Fruit fly (Drosophila melanogaster): ENCODE results near the gene DCX-EMAP.

The DCX-EMAP gene

dm6 chr3L:14903505-14903904, at the start of gene DCX-EMAP:
TSS of gene DCX-EMAP (plus strand) at chr3L:14903805.
- TF ChIP-seq D19B (GFP tag; optimal IDR thresholded peaks at IDR 0.05): no peak
- TF ChIP-seq Jarid2 (GFP tag; optimal IDR thresholded peaks at IDR 0.05): no peak

- TF ChIP-seq Blimp-1 (GFP tag; optimal IDR thresholded peaks at IDR 0.05): no peak
- TF ChIP-seq GATAe (GFP tag; conservative IDR thresholded peaks at IDR 0.05): no peak
- no peak for TF ChIP-seq Xbp1 (GFP tag; optimal IDR thresholded peaks at IDR 0.05)
- no peak for TF ChIP-seq Eip74EF (GFP tag; optimal IDR thresholded peaks at IDR 0.05)
Observed at dm6 chr3L:14875608-14876007, 28.0 kb upstream of the DCX-EMAP start.

DNA sequence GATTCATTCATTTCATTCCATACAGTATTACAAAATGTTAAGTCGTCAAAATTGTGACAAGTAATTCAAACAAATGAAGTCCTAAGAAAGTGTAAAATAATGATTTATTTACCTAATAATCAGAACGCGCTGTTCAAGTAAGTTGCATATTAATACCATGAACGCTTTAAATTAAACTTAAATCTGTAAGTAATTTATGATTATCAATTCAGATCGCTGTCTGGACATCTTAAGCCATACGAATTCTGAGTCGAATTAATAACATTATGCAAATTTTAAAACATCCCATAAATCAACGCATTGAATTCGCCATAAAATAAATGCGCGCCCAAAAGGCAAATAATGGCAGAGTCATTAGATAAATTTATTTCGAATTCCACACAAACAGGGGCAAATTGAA, 9.3 kb upstream of the DCX-EMAP start, which contains the start of gene CG34245:
CG34245 (minus strand) TSS at position 101 of the 400 bp plus-strand sequence.
- TF ChIP-seq CG16815 (GFP tag; optimal IDR thresholded peaks at IDR 0.05): no peak
- no peak for TF ChIP-seq wek (GFP tag; optimal IDR thresholded peaks at IDR 0.05)
- no peak for TF ChIP-seq her (GFP tag; optimal IDR thresholded peaks at IDR 0.05)
- TF ChIP-seq CG3407 (GFP tag; optimal IDR thresholded peaks at IDR 0.05): no peak
- TF ChIP-seq gcm2 (GFP tag; optimal IDR thresholded peaks at IDR 0.05): no peak

DNA sequence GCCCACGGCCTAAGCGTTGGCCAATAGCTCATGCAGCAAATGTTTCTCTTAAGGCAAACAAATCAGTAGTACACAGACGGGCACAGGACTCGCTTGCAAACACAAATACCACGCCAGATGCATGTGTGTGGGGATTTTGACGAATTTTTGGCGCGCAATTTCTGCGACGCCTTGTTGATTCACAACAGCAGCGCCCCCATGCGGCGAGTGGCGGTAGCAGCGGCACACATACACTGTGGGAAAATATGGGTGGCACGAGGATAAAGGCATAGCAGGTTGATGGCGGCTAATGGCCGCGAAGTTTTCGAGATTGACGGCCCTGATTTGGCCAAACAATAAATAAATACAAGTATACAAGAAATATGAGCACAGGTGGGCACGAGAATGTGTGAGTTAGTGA, 22.0 kb downstream of the DCX-EMAP start:
- TF ChIP-seq CG6689 (GFP tag; IDR thresholded peaks at IDR 0.05) (no peak), CG34224 (GFP tag; IDR thresholded peaks at IDR 0.05; ENCODE audit: partially characterized antibody) (no peak), dmrt99B (tag; optimal IDR thresholded peaks at IDR 0.05) (no peak), bab2 (GFP tag; optimal IDR thresholded peaks at IDR 0.05) (no peak), gt (GFP tag; IDR thresholded peaks at IDR 0.05) (no peak), CG7372 (GFP tag; IDR thresholded peaks at IDR 0.05) (no peak), gcm2 (GFP tag; optimal IDR thresholded peaks at IDR 0.05) (no peak), CG6654 (GFP tag; optimal IDR thresholded peaks at IDR 0.05) (no peak), gce (GFP tag; IDR thresholded peaks at IDR 0.05) (0 out of 3 replicates have a peak, but pooled peaks have one; percentile 9), Rfx (GFP tag; IDR thresholded peaks at IDR 0.05) (0 out of 2 replicates have a peak, but pooled peaks have one; percentile 19), vnd (GFP tag; IDR thresholded peaks at IDR 0.05; ENCODE audit: partially characterized antibody) (no peak), caup (GFP tag; optimal IDR thresholded peaks at IDR 0.05; ENCODE audit: severe bottlenecking) (no peak), CG1792 (GFP tag; optimal IDR thresholded peaks at IDR 0.05) (no peak), pzg (GFP tag; optimal IDR thresholded peaks at IDR 0.05) (no peak), CG14965 (GFP tag; optimal IDR thresholded peaks at IDR 0.05; ENCODE audit: borderline replicate concordance) (peak; percentile 90), Elba2 (GFP tag; optimal IDR thresholded peaks at IDR 0.05) (no peak), dan (GFP tag; IDR thresholded peaks at IDR 0.05) (no peak), dysf (GFP tag; IDR thresholded peaks at IDR 0.05) (0 out of 3 replicates have a peak, but pooled peaks have one; percentile 24), CG8089 (GFP tag; optimal IDR thresholded peaks at IDR 0.05) (no peak), CTCF (GFP tag; optimal IDR thresholded peaks at IDR 0.05) (peak; percentile 82), pan (optimal IDR thresholded peaks at IDR 0.05) (no peak), pan (GFP tag; optimal IDR thresholded peaks at IDR 0.05 in 1 of 2, IDR thresholded peaks at IDR 0.05 in 1 of 2) (no peak), Hr51 (GFP tag; optimal IDR thresholded peaks at IDR 0.05) (no peak), CG10209 (GFP tag; optimal IDR thresholded peaks at IDR 0.05) (no peak), CG11085 (GFP tag; IDR thresholded peaks at IDR 0.05) (no peak), CG2120 (GFP tag; optimal IDR thresholded peaks at IDR 0.05) (no peak), CG4820 (GFP tag; optimal IDR thresholded peaks at IDR 0.05) (no peak), CG14667 (GFP tag; IDR thresholded peaks at IDR 0.05) (no peak), Ets65A (GFP tag) (peak; percentile 34), D (optimal IDR thresholded peaks at IDR 0.05) (no peak), D (GFP tag; optimal IDR thresholded peaks at IDR 0.05) (no peak), salm (tag; optimal IDR thresholded peaks at IDR 0.05) (no peak), NC2α (GFP tag; optimal IDR thresholded peaks at IDR 0.05) (no peak), CG15514 (GFP tag; optimal IDR thresholded peaks at IDR 0.05) (peak; percentile 7), CG10979 (tag; optimal IDR thresholded peaks at IDR 0.05) (no peak), CG4617 (GFP tag; optimal IDR thresholded peaks at IDR 0.05; ENCODE audit: borderline replicate concordance) (no peak)
